Worm (Caenorhabditis elegans) whole organism, young adult: Measurements from ENCODE around the gene sec-20.

Experiments used
- gei-17 ChIP-seq: fragments of 200-800 bp; sonication (Bioruptor generic); optimal IDR thresholded peaks from 2 replicates; lab custom pipeline; 2018; ENCODE audit warnings: mild to moderate bottlenecking, missing genetic modification characterization, missing compliant biosample characterization
- hsf-1 ChIP-seq: fragments of 200-800 bp; sonication (Bioruptor generic); IDR thresholded peaks from 2 replicates; pipeline ENCODE4 v1.3.6; 2022; ENCODE audit warnings: missing genetic modification reagents, missing genetic modification characterization, missing compliant biosample characterization
- unc-62 ChIP-seq: fragments of 150-350 bp; optimal IDR thresholded peaks from 2 replicates; lab custom pipeline; 2014; ENCODE audit warnings: missing biosample characterization, missing genetic modification reagents, missing genetic modification characterization

ce11 chrIII:190686-191085 lies 1.2 kb upstream of the sec-20 start, which contains the start of gene cox-17:
- TF ChIP-seq unc-62 (GFP tag; lab: Kevin White, UChicago) (no peak), gei-17 (GFP tag; lab: Kevin White, UChicago) (no peak), hsf-1 (GFP tag; lab: Robert Waterston, UW) (no peak)
